Worm (Caenorhabditis elegans): ENCODE results near the gene far-2.

The far-2 gene

DNA sequence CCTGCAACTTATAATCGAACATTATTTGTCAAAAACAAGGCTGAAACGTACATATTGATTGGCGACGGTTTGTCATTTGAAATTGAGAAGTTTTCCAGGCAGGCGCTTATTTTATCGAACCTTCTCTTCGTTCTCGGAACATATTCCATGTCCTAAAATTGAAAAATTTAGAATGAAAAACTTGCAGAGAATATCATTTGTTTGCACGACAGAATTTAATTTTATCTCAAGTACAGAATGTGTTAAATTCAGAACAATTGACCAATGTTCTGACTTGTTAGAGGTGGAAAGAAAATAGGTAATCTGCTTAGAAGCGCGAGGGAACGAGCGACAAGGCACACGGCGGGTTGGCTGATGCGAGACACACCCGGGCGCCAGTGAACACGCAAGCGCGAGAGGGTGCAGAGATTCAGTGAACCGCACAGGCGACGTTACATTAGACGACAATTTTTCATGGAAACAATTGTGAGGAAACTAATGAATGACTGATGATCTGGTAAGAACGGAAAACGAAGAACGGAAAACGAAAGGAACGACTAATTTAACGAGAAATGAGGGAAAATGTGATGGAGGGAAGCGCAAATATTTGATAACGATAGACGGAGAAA, 29.2 kb upstream of the far-2 start (continued):
- TF ChIP-seq daf-12 (tag; optimal IDR thresholded peaks at IDR 0.05) (no peak), nhr-237 (tag; optimal IDR thresholded peaks at IDR 0.05) (no peak), ceh-62 (tag; optimal IDR thresholded peaks at IDR 0.05) (no peak), dmd-6 (GFP tag; IDR thresholded peaks at IDR 0.05) (peak; percentile 55), egl-27 (tag; optimal IDR thresholded peaks at IDR 0.05) (no peak), cey-2 (tag; optimal IDR thresholded peaks at IDR 0.05; ENCODE audit: borderline replicate concordance, insufficient read depth) (no peak), php-3 (GFP tag; IDR thresholded peaks at IDR 0.05) (no peak; the same call in 1 of the 2 replicates), mxl-2 (GFP tag; conservative IDR thresholded peaks at IDR 0.05) (no peak), lin-15B (tag; optimal IDR thresholded peaks at IDR 0.05) (no peak), set-16 (GFP tag; IDR thresholded peaks at IDR 0.05) (peak; percentile 74), snpc-4 (tag; optimal IDR thresholded peaks at IDR 0.05) (no peak), F26F4.8 (GFP tag; conservative IDR thresholded peaks at IDR 0.05) (0 out of 2 replicates have a peak, but pooled peaks have one; percentile 42), hlh-11 (tag; optimal IDR thresholded peaks at IDR 0.05) (peak; percentile 68), spr-1 (tag; optimal IDR thresholded peaks at IDR 0.05) (no peak), tra-1 (GFP tag; IDR thresholded peaks at IDR 0.05) (0 out of 2 replicates have a peak, but pooled peaks have one; percentile 24), ctbp-1 (GFP tag; IDR thresholded peaks at IDR 0.05) (peak; percentile 78), nhr-76 (tag; optimal IDR thresholded peaks at IDR 0.05) (no peak), lsy-2 (tag; optimal IDR thresholded peaks at IDR 0.05) (no peak), ceh-82 (tag; optimal IDR thresholded peaks at IDR 0.05) (no peak), egl-43 (GFP tag; IDR thresholded peaks at IDR 0.05) (peak; percentile 83), F44E2.7 (GFP tag; IDR thresholded peaks at IDR 0.05) (no peak), lin-29 (GFP tag; IDR thresholded peaks at IDR 0.05) (no peak; the same call in 1 of the 2 replicates), F37D6.2 (tag; optimal IDR thresholded peaks at IDR 0.05) (no peak), ztf-7 (tag; optimal IDR thresholded peaks at IDR 0.05) (no peak), nhr-25 (tag; optimal IDR thresholded peaks at IDR 0.05; ENCODE audit: borderline replicate concordance, insufficient read depth) (no peak), spr-3 (GFP tag; optimal IDR thresholded peaks at IDR 0.05) (no peak), F49E8.2 (tag; optimal IDR thresholded peaks at IDR 0.05; ENCODE audit: borderline replicate concordance) (no peak), rbr-2 (tag; optimal IDR thresholded peaks at IDR 0.05) (peak; percentile 43), sdz-12 (GFP tag; optimal IDR thresholded peaks at IDR 0.05) (no peak), ceh-44 (GFP tag; IDR thresholded peaks at IDR 0.05) (no peak), nhr-11 (tag; optimal IDR thresholded peaks at IDR 0.05) (peak; percentile 14), Y105C5A.15 (GFP tag; IDR thresholded peaks at IDR 0.05) (peak; percentile 88), ZK546.5 (tag; optimal IDR thresholded peaks at IDR 0.05) (no peak), zip-11 (GFP tag; IDR thresholded peaks at IDR 0.05) (peak; percentile 44; the same call in 1 of the 2 replicates), unc-62 (GFP tag; optimal IDR thresholded peaks at IDR 0.05 in 1 of 2) (peak in 1 of 2 experiments; percentile 97), unc-62 (tag; optimal IDR thresholded peaks at IDR 0.05) (no peak), lin-39 (tag; optimal IDR thresholded peaks at IDR 0.05) (no peak), T20F7.1 (GFP tag; optimal IDR thresholded peaks at IDR 0.05) (peak; percentile 39), nhr-102 (tag; optimal IDR thresholded peaks at IDR 0.05) (no peak), zag-1 (tag; optimal IDR thresholded peaks at IDR 0.05) (no peak), ceh-28 (tag; optimal IDR thresholded peaks at IDR 0.05) (no peak), nhr-77 (tag; optimal IDR thresholded peaks at IDR 0.05) (no peak), attf-4 (tag; optimal IDR thresholded peaks at IDR 0.05) (no peak), D1046.2 (GFP tag; IDR thresholded peaks at IDR 0.05) (peak; percentile 73), ZK337.2 (GFP tag; IDR thresholded peaks at IDR 0.05) (no peak), hmg-1.1 (GFP tag; IDR thresholded peaks at IDR 0.05) (peak; percentile 82), dpl-1 (GFP tag; optimal IDR thresholded peaks at IDR 0.05) (peak; percentile 11), nhr-6 (tag; optimal IDR thresholded peaks at IDR 0.05) (no peak), nhr-48 (tag; optimal IDR thresholded peaks at IDR 0.05) (no peak), mes-2 (tag; optimal IDR thresholded peaks at IDR 0.05; ENCODE audit: poor library complexity, severe bottlenecking) (peak; percentile 59), mdt-29 (GFP tag; IDR thresholded peaks at IDR 0.05) (0 out of 2 replicates have a peak, but pooled peaks have one; percentile 19)
